Fruit fly (Drosophila melanogaster) whole organism, embryonic: Measurements from ENCODE around the gene CG17105.

Experiments
- Asciz ChIP-seq: fragments of 200-800 bp; sonication (Bioruptor generic); optimal IDR thresholded peaks from 2 replicates; lab custom pipeline; 2017; ENCODE audit warnings: missing biosample characterization, mild to moderate bottlenecking, missing genetic modification characterization, missing genetic modification reagents
- Atf3 ChIP-seq: fragments of 200-800 bp; sonication (Bioruptor generic); optimal IDR thresholded peaks from 3 replicates; lab custom pipeline; 2016; ENCODE audit warnings: missing biosample characterization, missing genetic modification characterization
- Bgb ChIP-seq: fragments of 200-800 bp; sonication (Bioruptor generic); IDR thresholded peaks from 2 replicates; pipeline ENCODE4 v1.3.6; 2022; ENCODE audit warnings: missing biosample characterization, missing genetic modification characterization; ENCODE audit not compliant: partially characterized antibody
- CG10267 ChIP-seq: fragments of 200-800 bp; sonication (Bioruptor generic); optimal IDR thresholded peaks from 2 replicates; lab custom pipeline; 2018; ENCODE audit warnings: missing biosample characterization, mild to moderate bottlenecking, missing genetic modification characterization, moderate library complexity
- CG10274 ChIP-seq: fragments of 200-800 bp; sonication (Bioruptor generic); optimal IDR thresholded peaks from 3 replicates; lab custom pipeline; 2017; ENCODE audit warnings: missing biosample characterization, mild to moderate bottlenecking, missing genetic modification characterization
- CG11456 ChIP-seq: fragments of 200-800 bp; sonication (Bioruptor generic); IDR thresholded peaks from 3 replicates; pipeline ENCODE4 v1.3.6; 2022; ENCODE audit warnings: missing biosample characterization, missing genetic modification characterization
- CG11560 ChIP-seq: fragments of 200-800 bp; sonication (Bioruptor generic); IDR thresholded peaks from 3 replicates; pipeline ENCODE4 v1.3.6; 2022; ENCODE audit warnings: missing biosample characterization, missing genetic modification characterization
- CG12104 ChIP-seq: fragments of 200-800 bp; sonication (Bioruptor generic); optimal IDR thresholded peaks from 3 replicates; lab custom pipeline; 2016; ENCODE audit warnings: missing biosample characterization, missing genetic modification characterization
- CG13296 ChIP-seq: fragments of 200-800 bp; sonication (Bioruptor generic); optimal IDR thresholded peaks from 3 replicates; lab custom pipeline; 2018; ENCODE audit warnings: missing biosample characterization, mild to moderate bottlenecking, missing genetic modification characterization
- CG13624 ChIP-seq: fragments of 200-800 bp; sonication (Bioruptor generic); optimal IDR thresholded peaks from 2 replicates; lab custom pipeline; 2016; ENCODE audit warnings: missing biosample characterization, missing genetic modification characterization
- CG14860 ChIP-seq: fragments of 200-800 bp; sonication (Bioruptor generic); IDR thresholded peaks from 3 replicates; pipeline ENCODE4 v1.3.6; 2022; ENCODE audit warnings: missing biosample characterization, missing genetic modification characterization; ENCODE audit not compliant: partially characterized antibody
- CG14965 ChIP-seq: fragments of 200-800 bp; sonication (Bioruptor generic); optimal IDR thresholded peaks from 2 replicates; lab custom pipeline; 2016; ENCODE audit warnings: missing biosample characterization, missing genetic modification characterization, borderline replicate concordance
- CG15601 ChIP-seq: fragments of 200-800 bp; sonication (Bioruptor generic); optimal IDR thresholded peaks from 3 replicates; lab custom pipeline; 2019; ENCODE audit warnings: missing biosample characterization, mild to moderate bottlenecking, missing genetic modification characterization, moderate library complexity
- CG17186 ChIP-seq: fragments of 200-800 bp; sonication (Bioruptor generic); optimal IDR thresholded peaks from 3 replicates; lab custom pipeline; 2017; ENCODE audit warnings: missing biosample characterization, missing genetic modification reagents, missing genetic modification characterization
- CG30403 ChIP-seq: fragments of 200-800 bp; sonication (Bioruptor generic); optimal IDR thresholded peaks from 3 replicates; lab custom pipeline; 2016; ENCODE audit warnings: missing biosample characterization, missing genetic modification characterization
- CG32772 ChIP-seq: fragments of 200-800 bp; sonication (Bioruptor generic); IDR thresholded peaks from 2 replicates; pipeline ENCODE4 v1.3.6; 2022; ENCODE audit warnings: missing biosample characterization, missing genetic modification characterization
- CG4424 ChIP-seq: fragments of 200-800 bp; sonication (Bioruptor generic); optimal IDR thresholded peaks from 3 replicates; lab custom pipeline; 2016; ENCODE audit warnings: missing biosample characterization, missing genetic modification characterization
- CG6689 ChIP-seq: fragments of 200-800 bp; sonication (Bioruptor generic); IDR thresholded peaks from 2 replicates; pipeline ENCODE4 v1.3.6; 2022; ENCODE audit warnings: missing biosample characterization, missing genetic modification characterization
- CG7357 ChIP-seq: fragments of 200-800 bp; sonication (Bioruptor generic); IDR thresholded peaks from 3 replicates; pipeline ENCODE4 v1.3.6; 2022; ENCODE audit warnings: missing biosample characterization, missing genetic modification characterization
- CG7839 ChIP-seq: fragments of 200-800 bp; sonication (Bioruptor generic); optimal IDR thresholded peaks from 3 replicates; lab custom pipeline; 2018; ENCODE audit warnings: missing biosample characterization, mild to moderate bottlenecking, missing genetic modification characterization, moderate library complexity
- CG7987 ChIP-seq: fragments of 200-800 bp; sonication (Bioruptor generic); optimal IDR thresholded peaks from 2 replicates; lab custom pipeline; 2018; ENCODE audit warnings: missing biosample characterization, mild to moderate bottlenecking, missing genetic modification characterization, moderate library complexity
- CG9609 ChIP-seq: fragments of 200-800 bp; sonication (Bioruptor generic); optimal IDR thresholded peaks from 3 replicates; lab custom pipeline; 2016; ENCODE audit warnings: missing biosample characterization, missing genetic modification characterization
- CTCF ChIP-seq: fragments of 200-800 bp; sonication (Bioruptor generic); optimal IDR thresholded peaks from 2 replicates; lab custom pipeline; 2017; ENCODE audit warnings: missing biosample characterization, mild to moderate bottlenecking, missing genetic modification characterization, moderate library complexity
- CrebB ChIP-seq: fragments of 200-800 bp; sonication (Bioruptor generic); optimal IDR thresholded peaks from 3 replicates; lab custom pipeline; 2018; ENCODE audit warnings: missing biosample characterization, mild to moderate bottlenecking, missing genetic modification characterization
- Doc2 ChIP-seq: fragments of 200-800 bp; sonication (Bioruptor generic); IDR thresholded peaks from 2 replicates; pipeline ENCODE4 v1.3.6; 2022; ENCODE audit warnings: missing biosample characterization, missing genetic modification characterization
- Dp ChIP-seq: fragments of 200-800 bp; sonication (Bioruptor generic); optimal IDR thresholded peaks from 2 replicates; lab custom pipeline; 2018; ENCODE audit warnings: missing biosample characterization, mild to moderate bottlenecking, missing genetic modification characterization, moderate library complexity
- Elba2 ChIP-seq: fragments of 200-800 bp; sonication (Bioruptor generic); optimal IDR thresholded peaks from 3 replicates; lab custom pipeline; 2016; ENCODE audit warnings: missing biosample characterization, missing genetic modification characterization
- GATAe ChIP-seq: fragments of 200-800 bp; sonication (Bioruptor generic); conservative IDR thresholded peaks from 2 replicates; pipeline ENCODE4 v1.3.6; 2022; ENCODE audit warnings: missing biosample characterization, missing genetic modification characterization
- HmgD ChIP-seq: fragments of 200-800 bp; sonication (Bioruptor generic); optimal IDR thresholded peaks from 3 replicates; lab custom pipeline; 2016; ENCODE audit warnings: missing biosample characterization, missing genetic modification characterization
- Nf-YA ChIP-seq: fragments of 200-800 bp; sonication (Bioruptor generic); IDR thresholded peaks from 2 replicates; pipeline ENCODE4 v1.3.6; 2022; ENCODE audit warnings: missing biosample characterization, missing genetic modification characterization
- Nf-YB ChIP-seq: fragments of 200-800 bp; sonication (Bioruptor generic); optimal IDR thresholded peaks from 3 replicates; lab custom pipeline; 2019; ENCODE audit warnings: missing biosample characterization, mild to moderate bottlenecking, missing genetic modification characterization, moderate library complexity
- br ChIP-seq: fragments of >200 bp; optimal IDR thresholded peaks from 2 replicates; lab custom pipeline; 2017
- cad ChIP-seq: fragments of >200 bp; optimal IDR thresholded peaks from 2 replicates; lab custom pipeline; 2017; ENCODE audit warnings: missing biosample characterization, missing genetic modification characterization
- chn ChIP-seq: fragments of 200-800 bp; sonication (Bioruptor generic); optimal IDR thresholded peaks from 2 replicates; lab custom pipeline; 2016; ENCODE audit warnings: missing biosample characterization, missing genetic modification characterization
- ci ChIP-seq: fragments of 200-800 bp; sonication (Bioruptor generic); IDR thresholded peaks from 3 replicates; pipeline ENCODE4 v1.3.6; 2022; ENCODE audit warnings: missing biosample characterization, missing genetic modification characterization
- crc ChIP-seq: fragments of 200-800 bp; sonication (Bioruptor generic); optimal IDR thresholded peaks from 2 replicates; lab custom pipeline; 2016; ENCODE audit warnings: missing biosample characterization, missing genetic modification characterization
- crol ChIP-seq: fragments of 200-800 bp; sonication (Bioruptor generic); IDR thresholded peaks from 2 replicates; pipeline ENCODE4 v1.3.6; 2022; ENCODE audit warnings: missing biosample characterization, missing genetic modification characterization
- gce ChIP-seq: fragments of 200-800 bp; sonication (Bioruptor generic); IDR thresholded peaks from 3 replicates; pipeline ENCODE4 v1.3.6; 2022; ENCODE audit warnings: missing biosample characterization, missing genetic modification characterization
- kay ChIP-seq: fragments of 200-800 bp; sonication (Bioruptor generic); optimal IDR thresholded peaks from 2 replicates; lab custom pipeline; 2016; ENCODE audit warnings: missing biosample characterization, missing genetic modification characterization
- nau ChIP-seq: fragments of 200-800 bp; sonication (Bioruptor generic); optimal IDR thresholded peaks from 3 replicates; lab custom pipeline; 2017; ENCODE audit warnings: missing biosample characterization, mild to moderate bottlenecking, missing genetic modification characterization, missing genetic modification reagents
- odd ChIP-seq: fragments of 200-800 bp; sonication (Bioruptor generic); optimal IDR thresholded peaks from 2 replicates; lab custom pipeline; 2017; ENCODE audit warnings: missing biosample characterization, mild to moderate bottlenecking, missing genetic modification characterization
- phol ChIP-seq: fragments of 200-800 bp; sonication (Bioruptor generic); optimal IDR thresholded peaks from 3 replicates; lab custom pipeline; 2018; ENCODE audit warnings: missing biosample characterization, mild to moderate bottlenecking, missing genetic modification characterization, moderate library complexity
- pros ChIP-seq: fragments of 200-800 bp; sonication (Bioruptor generic); optimal IDR thresholded peaks from 3 replicates; lab custom pipeline; 2019; ENCODE audit warnings: missing biosample characterization, mild to moderate bottlenecking, missing genetic modification characterization, moderate library complexity
- pzg ChIP-seq: fragments of 200-800 bp; sonication (Bioruptor generic); optimal IDR thresholded peaks from 3 replicates; lab custom pipeline; 2018; ENCODE audit warnings: missing biosample characterization, mild to moderate bottlenecking, missing genetic modification characterization, moderate library complexity
- sens ChIP-seq: fragments of 200-800 bp; sonication (Bioruptor generic); peaks from one replicate; lab custom pipeline; 2016; ENCODE audit warnings: missing biosample characterization, missing genetic modification characterization
- sug ChIP-seq: fragments of 200-800 bp; optimal IDR thresholded peaks from 2 replicates; lab custom pipeline; 2019; ENCODE audit warnings: missing biosample characterization, mild to moderate bottlenecking, missing genetic modification characterization, moderate library complexity
- trh ChIP-seq: fragments of 200-800 bp; sonication (Bioruptor generic); optimal IDR thresholded peaks from 2 replicates; lab custom pipeline; 2016; ENCODE audit warnings: missing biosample characterization, missing genetic modification characterization
- unpg ChIP-seq: fragments of 200-800 bp; sonication (Bioruptor generic); optimal IDR thresholded peaks from 3 replicates; lab custom pipeline; 2018; ENCODE audit warnings: missing biosample characterization, mild to moderate bottlenecking, missing genetic modification characterization, moderate library complexity
- vnd ChIP-seq: fragments of 200-800 bp; sonication (Bioruptor generic); IDR thresholded peaks from 3 replicates; pipeline ENCODE4 v1.3.6; 2022; ENCODE audit warnings: missing biosample characterization, missing genetic modification characterization; ENCODE audit not compliant: partially characterized antibody
- z ChIP-seq: fragments of 200-800 bp; sonication (Bioruptor generic); IDR thresholded peaks from 3 replicates; pipeline ENCODE4 v1.3.6; 2022; ENCODE audit warnings: missing biosample characterization, missing genetic modification characterization
- zf30C ChIP-seq: fragments of 200-800 bp; sonication (Bioruptor generic); optimal IDR thresholded peaks from 3 replicates; lab custom pipeline; 2018; ENCODE audit warnings: missing biosample characterization, mild to moderate bottlenecking, missing genetic modification characterization

CG17105 gene

DNA sequence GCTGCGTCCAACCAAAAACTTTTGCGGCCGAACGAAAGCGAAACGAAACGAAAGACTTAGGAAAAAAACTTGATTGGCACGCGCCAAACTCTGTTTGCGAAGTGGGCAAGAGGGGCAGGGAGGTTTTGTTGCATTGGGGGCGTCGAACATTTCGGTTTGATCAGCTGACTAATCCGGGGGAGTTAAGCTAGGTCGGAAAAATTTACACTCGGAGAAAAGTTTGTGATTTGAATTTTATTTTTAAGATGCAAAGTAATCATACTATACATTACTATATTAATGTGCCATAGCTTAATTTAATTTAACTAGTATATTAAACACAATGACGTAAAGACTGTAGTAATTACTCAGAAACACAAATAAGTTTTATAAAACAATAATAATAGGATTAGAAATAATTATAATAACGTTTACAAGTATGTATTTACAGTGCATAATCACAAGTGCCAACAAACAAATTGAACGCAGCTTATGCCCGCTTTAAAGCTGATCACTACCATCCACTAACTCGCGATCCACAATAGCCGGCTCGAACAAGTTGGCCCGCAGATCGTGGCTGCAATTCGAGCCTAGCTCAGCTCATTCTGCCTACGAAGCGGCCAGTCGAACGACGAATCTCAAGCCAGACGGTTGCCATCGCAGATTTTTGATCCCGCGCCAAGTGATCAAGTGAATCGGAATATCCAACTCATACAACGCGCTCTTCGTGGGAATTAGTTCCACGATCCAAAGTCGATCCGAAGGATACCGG, 19.2 kb upstream of the CG17105 start, which contains the start of gene CG31871 (continued):
- TF ChIP-seq Dp (GFP tag; lab: Kevin White, UChicago) (no peak), CG7987 (GFP tag; lab: Kevin White, UChicago) (no peak), CG10274 (GFP tag; lab: Kevin White, UChicago) (no peak), chn (GFP tag; lab: Kevin White, UChicago) (no peak), cad (GFP tag; lab: Kevin White, UChicago) (no peak), sens (peak; percentile 71), Bgb (GFP tag; lab: Robert Waterston, UW) (no peak), CG15601 (tag; lab: Kevin White, UChicago) (peak; percentile 79), ci (GFP tag; lab: Robert Waterston, UW) (no peak; the same call in 2 of the 3 replicates), pzg (GFP tag; lab: Kevin White, UChicago) (no peak), CG7839 (peak; percentile 87), CG32772 (GFP tag; lab: Robert Waterston, UW) (peak; percentile 76), CG17186 (GFP tag; lab: Kevin White, UChicago) (no peak), Nf-YA (GFP tag; lab: Robert Waterston, UW) (peak; percentile 23; the same call in 1 of the 2 replicates), odd (peak; percentile 59), Doc2 (GFP tag; lab: Robert Waterston, UW) (no peak), phol (tag; lab: Kevin White, UChicago) (peak; percentile 88), sug (no peak), CG11560 (no peak), vnd (GFP tag; lab: Robert Waterston, UW) (no peak), CG13624 (GFP tag; lab: Kevin White, UChicago) (no peak), crc (GFP tag; lab: Kevin White, UChicago) (no peak), br (no peak), CrebB (peak; percentile 20), pros (peak; percentile 11), CG9609 (no peak), CG10267 (tag; lab: Kevin White, UChicago) (peak; percentile 72), CG6689 (peak; percentile 77; the same call in 1 of the 2 replicates), GATAe (GFP tag; lab: Robert Waterston, UW) (0 out of 2 replicates have a peak, but pooled peaks have one; percentile 28), Nf-YB (peak; percentile 64), z (GFP tag; lab: Robert Waterston, UW) (no peak), CG30403 (peak; percentile 79), CG14860 (GFP tag; lab: Robert Waterston, UW) (no peak), gce (GFP tag; lab: Robert Waterston, UW) (no peak), CG4424 (peak; percentile 75), trh (GFP tag; lab: Kevin White, UChicago) (peak; percentile 18), Atf3 (GFP tag; lab: Kevin White, UChicago) (no peak), unpg (GFP tag; lab: Kevin White, UChicago) (peak; percentile 82), CG13296 (GFP tag; lab: Kevin White, UChicago) (peak; percentile 74), nau (GFP tag; lab: Kevin White, UChicago) (peak; percentile 22), Asciz (GFP tag; lab: Kevin White, UChicago) (peak; percentile 77), CTCF (GFP tag; lab: Kevin White, UChicago) (no peak), CG12104 (peak; percentile 32), crol (GFP tag; lab: Robert Waterston, UW) (peak; percentile 55; the same call in 1 of the 2 replicates), kay (GFP tag; lab: Kevin White, UChicago) (no peak), CG7357 (GFP tag; lab: Robert Waterston, UW) (peak; percentile 71; the same call in 2 of the 3 replicates), CG14965 (GFP tag; lab: Kevin White, UChicago) (no peak), zf30C (GFP tag; lab: Kevin White, UChicago) (no peak), CG11456 (GFP tag; lab: Robert Waterston, UW) (no peak), Elba2 (GFP tag; lab: Kevin White, UChicago) (no peak), HmgD (GFP tag; lab: Kevin White, UChicago) (no peak)
